Fruit fly (Drosophila melanogaster): Measurements from ENCODE around the gene ATPsynbeta.

dm6 chr4:1060373-1061094 is 29.2 kb downstream of the ATPsynbeta start, which contains the start of gene apolpp:
- TF ChIP-seq Sin3A (optimal IDR thresholded peaks at IDR 0.05) (no peak), Myc (optimal IDR thresholded peaks at IDR 0.05) (no peak), psq (optimal IDR thresholded peaks at IDR 0.05) (no peak), ttk (optimal IDR thresholded peaks at IDR 0.05) (no peak), insv (optimal IDR thresholded peaks at IDR 0.05) (no peak)
